Fruit fly (Drosophila melanogaster): Measurements from ENCODE around the gene CG32107.

CG32107 gene

dm6 chr3L:12835511-12836479, 25.3 kb downstream of the CG32107 start (continued):
- TF ChIP-seq CG13287 (GFP tag; IDR thresholded peaks at IDR 0.05; ENCODE audit: partially characterized antibody) (no peak), D19A (tag; optimal IDR thresholded peaks at IDR 0.05) (peak; percentile 14), otp (GFP tag; IDR thresholded peaks at IDR 0.05) (0 out of 3 replicates have a peak, but pooled peaks have one; percentile 28), Sry-δ (GFP tag; optimal IDR thresholded peaks at IDR 0.05) (no peak), pb (GFP tag; optimal IDR thresholded peaks at IDR 0.05) (no peak), Med (GFP tag) (peak; percentile 77), CG13123 (GFP tag; optimal IDR thresholded peaks at IDR 0.05) (no peak), CG3838 (GFP tag; optimal IDR thresholded peaks at IDR 0.05) (no peak), Dfd (GFP tag; optimal IDR thresholded peaks at IDR 0.05) (no peak), sqz (GFP tag; optimal IDR thresholded peaks at IDR 0.05) (no peak), hbn (GFP tag; IDR thresholded peaks at IDR 0.05; ENCODE audit: partially characterized antibody) (no peak), BtbVII (GFP tag; optimal IDR thresholded peaks at IDR 0.05) (peak; percentile 43), kay (GFP tag; optimal IDR thresholded peaks at IDR 0.05) (no peak), Sin3A (optimal IDR thresholded peaks at IDR 0.05) (no peak), CG14965 (GFP tag; optimal IDR thresholded peaks at IDR 0.05; ENCODE audit: borderline replicate concordance) (no peak), CG9727 (GFP tag; optimal IDR thresholded peaks at IDR 0.05) (no peak), peb (GFP tag; IDR thresholded peaks at IDR 0.05) (no peak), Drgx (GFP tag; IDR thresholded peaks at IDR 0.05) (no peak), row (GFP tag; IDR thresholded peaks at IDR 0.05) (no peak; the same call in 2 of the 3 replicates), disco-r (GFP tag; optimal IDR thresholded peaks at IDR 0.05) (no peak), Jarid2 (GFP tag; optimal IDR thresholded peaks at IDR 0.05) (no peak), grn (GFP tag; optimal IDR thresholded peaks at IDR 0.05) (peak; percentile 78), wor (GFP tag; IDR thresholded peaks at IDR 0.05) (no peak), Dll (GFP tag; IDR thresholded peaks at IDR 0.05; ENCODE audit: partially characterized antibody) (no peak), CG8089 (GFP tag; optimal IDR thresholded peaks at IDR 0.05) (no peak), CG7987 (GFP tag; optimal IDR thresholded peaks at IDR 0.05) (no peak), Hr39 (optimal IDR thresholded peaks at IDR 0.05) (no peak), CG15073 (GFP tag; optimal IDR thresholded peaks at IDR 0.05) (no peak), wek (GFP tag; optimal IDR thresholded peaks at IDR 0.05) (no peak), p53 (GFP tag; optimal IDR thresholded peaks at IDR 0.05) (no peak), CG4854 (GFP tag; optimal IDR thresholded peaks at IDR 0.05) (no peak), CG6765 (GFP tag; optimal IDR thresholded peaks at IDR 0.05) (no peak), tin (GFP tag; optimal IDR thresholded peaks at IDR 0.05) (no peak), CG11093 (GFP tag; IDR thresholded peaks at IDR 0.05) (no peak), ssp (GFP tag; IDR thresholded peaks at IDR 0.05) (no peak), CG4820 (GFP tag; optimal IDR thresholded peaks at IDR 0.05) (no peak), caup (GFP tag; optimal IDR thresholded peaks at IDR 0.05; ENCODE audit: severe bottlenecking) (peak; percentile 20), CG14860 (GFP tag; IDR thresholded peaks at IDR 0.05; ENCODE audit: partially characterized antibody) (no peak), Dek (tag; optimal IDR thresholded peaks at IDR 0.05) (peak; percentile 21), CG16779 (GFP tag; IDR thresholded peaks at IDR 0.05) (no peak), lilli (GFP tag; optimal IDR thresholded peaks at IDR 0.05) (no peak), CG12236 (GFP tag; optimal IDR thresholded peaks at IDR 0.05) (no peak), grau (tag; optimal IDR thresholded peaks at IDR 0.05) (no peak), shn (GFP tag; optimal IDR thresholded peaks at IDR 0.05) (no peak), CG34376 (GFP tag; optimal IDR thresholded peaks at IDR 0.05) (peak; percentile 56), Mrtf (GFP tag; IDR thresholded peaks at IDR 0.05) (no peak), sisA (GFP tag; IDR thresholded peaks at IDR 0.05) (no peak), salm (tag; optimal IDR thresholded peaks at IDR 0.05) (no peak), CG11696 (GFP tag; IDR thresholded peaks at IDR 0.05) (no peak), lov (optimal IDR thresholded peaks at IDR 0.05) (no peak), lov (GFP tag; IDR thresholded peaks at IDR 0.05) (no peak)
